Fruit fly (Drosophila melanogaster) whole organism, larva: ENCODE results near the gene CG14075.

Experiments
- noc ChIP-seq: fragments of 200-800 bp; sonication (Bioruptor generic); optimal IDR thresholded peaks from 3 replicates; lab custom pipeline; 2019; ENCODE audit warnings: missing biosample characterization, mild to moderate bottlenecking, missing genetic modification characterization, moderate library complexity

Gene CG14075

DNA sequence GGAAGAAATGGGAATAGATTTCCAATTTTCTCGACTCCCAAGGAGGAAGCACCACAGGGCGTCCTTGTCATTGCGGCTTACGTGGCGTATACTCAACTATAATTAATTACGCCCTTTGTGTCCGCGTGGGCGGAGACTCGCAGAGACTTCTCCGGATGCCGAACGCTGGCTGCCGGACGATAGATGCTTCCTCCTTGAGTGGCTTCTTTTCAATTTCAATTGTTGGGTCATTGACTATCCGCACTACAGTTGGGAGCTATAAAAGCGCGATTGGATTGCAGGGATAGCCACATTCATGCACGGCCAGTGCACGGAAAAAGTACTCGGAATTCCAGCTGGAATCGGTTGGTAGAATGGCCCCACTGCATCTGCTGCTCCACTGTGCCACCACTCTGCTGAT lies at the start of gene CG14075:
TSS of gene CG14075 (plus strand) at position 301 of the 400 bp plus-strand sequence.
- no peak for TF ChIP-seq noc (tag; lab: Kevin White, UChicago)

DNA sequence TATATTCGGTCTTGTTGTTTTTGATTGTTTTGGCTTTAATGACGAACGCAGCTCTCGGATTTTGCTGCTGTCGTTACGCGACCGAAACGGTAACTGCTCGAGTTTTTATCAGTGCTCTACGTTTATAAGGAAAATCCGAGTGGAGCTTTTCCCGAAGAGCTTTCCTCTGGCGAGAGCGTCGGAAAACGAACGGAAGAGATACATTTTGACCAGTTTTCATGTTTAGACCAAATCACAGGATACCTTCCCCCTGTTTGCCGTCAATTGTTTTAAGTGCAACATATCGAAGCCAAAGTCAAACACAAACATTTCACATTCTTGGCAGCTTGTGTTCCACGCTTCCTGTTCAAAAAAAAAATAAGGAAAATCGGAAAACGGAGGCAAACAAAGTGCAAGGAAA lies 38.8 kb upstream of the CG14075 start, which contains the start of gene CG32204:
TSS of gene CG32204 (minus strand) at position 101 of the 400 bp plus-strand sequence.
- TF ChIP-seq noc (tag; lab: Kevin White, UChicago) = no peak

DNA sequence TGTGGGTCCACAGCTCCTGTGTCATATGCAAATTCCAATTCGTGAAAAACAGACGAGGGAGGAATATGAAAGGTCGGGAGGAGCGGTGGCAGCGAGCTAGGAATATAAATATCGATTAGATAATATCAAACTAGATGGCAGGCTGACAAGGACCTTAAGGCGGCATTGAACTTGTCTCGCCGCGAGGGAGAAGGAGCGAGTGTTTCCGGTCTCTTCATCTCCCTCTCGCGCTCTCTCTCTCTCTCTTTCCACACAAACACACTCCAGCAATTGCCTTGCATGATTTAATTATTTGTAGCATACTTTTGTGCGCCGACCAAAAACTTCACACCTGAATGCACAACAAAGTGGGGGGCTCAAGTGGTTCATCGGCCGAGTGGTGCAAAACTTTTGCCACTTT lies 37.8 kb upstream of the CG14075 start:
- TF ChIP-seq noc (tag; lab: Kevin White, UChicago) = no peak

DNA sequence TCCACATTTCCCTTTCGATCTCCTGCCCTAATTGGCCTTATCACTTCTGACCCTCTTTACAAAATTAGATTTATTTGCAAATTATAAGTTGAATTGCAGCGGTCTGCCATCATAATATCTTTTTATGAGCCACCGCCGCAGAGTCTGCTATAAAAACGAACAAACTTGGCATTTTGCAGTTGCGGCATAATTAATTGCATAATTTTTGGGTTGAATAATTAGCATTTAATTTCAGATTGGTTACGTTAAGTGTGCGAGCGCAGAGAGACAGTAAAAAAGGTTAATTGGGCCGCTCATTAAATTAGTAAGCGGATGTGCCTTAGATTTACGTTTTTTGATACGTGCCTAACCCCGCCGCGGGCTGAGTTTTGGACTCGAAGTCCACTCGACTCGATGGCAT lies 35.6 kb upstream of the CG14075 start:
- TF ChIP-seq noc (tag; lab: Kevin White, UChicago) = no peak

DNA sequence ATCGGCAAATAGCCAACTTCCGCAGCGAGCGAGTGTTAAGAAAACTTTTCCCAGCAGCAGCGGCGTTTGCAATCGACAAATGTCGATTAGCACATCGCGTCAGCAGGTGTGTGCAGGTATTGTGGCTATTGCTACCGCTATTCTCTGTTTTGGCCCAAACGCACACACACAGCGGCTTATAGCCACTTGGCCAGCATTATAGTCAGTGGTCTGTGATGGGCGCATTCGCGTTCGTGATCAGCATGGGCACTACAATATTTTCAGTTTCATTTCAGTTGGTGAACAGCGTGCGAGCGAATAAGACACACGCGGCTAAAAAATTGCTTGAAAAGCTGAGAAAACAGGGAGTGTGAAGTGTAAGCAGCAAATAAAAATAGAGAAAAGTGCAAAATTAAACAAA lies 34.4 kb upstream of the CG14075 start, which contains the start of gene CG6836:
TSS of gene CG6836 (plus strand) at position 271 of the 400 bp plus-strand sequence.
- no peak for TF ChIP-seq noc (tag; lab: Kevin White, UChicago)

DNA sequence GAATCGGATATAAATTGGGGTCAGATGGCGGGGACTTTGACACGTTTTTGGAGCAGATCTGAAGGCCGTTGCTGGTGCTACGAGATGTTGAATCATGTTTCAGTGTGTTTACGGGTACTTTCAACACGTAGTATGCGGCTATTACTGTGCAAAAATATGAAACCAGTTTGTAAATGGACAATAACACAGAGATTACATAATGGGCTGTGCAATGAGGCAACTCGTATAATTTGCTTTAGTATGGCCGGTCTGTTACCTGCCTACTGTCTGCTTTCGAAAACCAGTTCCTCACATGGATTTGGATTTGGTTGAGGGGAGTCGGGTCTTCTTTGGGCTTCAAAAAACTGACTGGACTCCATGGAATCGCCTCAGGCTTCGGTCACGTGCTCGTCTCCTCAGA lies 32.4 kb upstream of the CG14075 start:
- TF ChIP-seq noc (tag; lab: Kevin White, UChicago) = no peak

DNA sequence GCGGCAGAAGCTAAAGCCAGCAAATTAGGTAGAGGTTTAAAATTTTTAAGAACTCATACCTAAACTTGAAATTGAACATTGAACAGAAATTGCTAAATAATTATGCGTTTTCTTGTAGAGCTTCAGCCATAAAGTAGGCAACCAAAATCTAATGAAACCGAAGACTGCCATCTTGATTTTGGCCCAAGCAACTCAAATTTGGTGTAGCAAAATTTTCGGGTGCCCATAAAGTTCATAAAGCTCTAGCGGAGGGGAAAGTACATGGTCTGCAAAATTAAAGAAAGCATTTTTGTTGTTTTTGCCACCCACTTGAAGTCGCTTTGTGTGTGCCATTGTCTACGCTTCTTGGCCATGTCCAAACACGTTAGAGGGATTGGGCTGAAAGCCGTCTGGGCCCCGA lies 27.7 kb upstream of the CG14075 start:
- no peak for TF ChIP-seq noc (tag; lab: Kevin White, UChicago)

DNA sequence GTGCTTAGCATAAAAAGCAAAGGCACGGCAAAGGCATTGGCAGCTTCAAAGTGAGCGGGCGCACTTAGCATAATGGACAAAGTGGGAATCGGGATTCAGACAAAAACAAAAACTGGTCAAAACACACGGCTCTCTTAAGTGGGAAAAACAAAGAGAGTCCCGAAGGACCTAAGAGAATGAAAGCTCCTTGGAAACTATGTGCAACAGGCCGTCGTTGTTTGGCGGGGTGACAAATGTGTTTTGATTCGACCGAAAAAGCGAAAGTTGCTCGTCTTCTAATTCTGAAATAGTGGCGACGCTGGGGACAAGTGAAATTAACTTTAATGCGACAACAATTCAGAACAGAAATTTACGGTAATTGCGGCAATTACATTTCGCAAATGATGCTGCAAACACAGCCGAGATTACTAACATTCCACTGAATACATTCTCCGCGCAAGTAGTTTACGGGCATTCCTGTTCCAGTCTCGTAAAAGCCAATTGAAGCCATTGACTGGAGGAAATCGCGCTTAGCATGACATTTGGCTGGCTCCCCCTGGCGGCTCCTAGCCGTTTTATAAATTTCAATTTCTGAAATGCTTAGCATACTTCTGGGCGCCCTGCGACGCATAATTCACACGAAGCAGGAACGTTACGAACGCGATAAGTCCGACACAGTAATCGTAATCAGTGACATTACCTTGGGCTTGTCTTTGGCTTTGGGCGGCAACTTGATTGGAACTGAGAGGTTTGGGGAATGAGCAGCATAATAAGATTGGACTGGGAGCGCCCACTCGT lies 16.4 kb upstream of the CG14075 start:
- no peak for TF ChIP-seq noc (tag; lab: Kevin White, UChicago)

DNA sequence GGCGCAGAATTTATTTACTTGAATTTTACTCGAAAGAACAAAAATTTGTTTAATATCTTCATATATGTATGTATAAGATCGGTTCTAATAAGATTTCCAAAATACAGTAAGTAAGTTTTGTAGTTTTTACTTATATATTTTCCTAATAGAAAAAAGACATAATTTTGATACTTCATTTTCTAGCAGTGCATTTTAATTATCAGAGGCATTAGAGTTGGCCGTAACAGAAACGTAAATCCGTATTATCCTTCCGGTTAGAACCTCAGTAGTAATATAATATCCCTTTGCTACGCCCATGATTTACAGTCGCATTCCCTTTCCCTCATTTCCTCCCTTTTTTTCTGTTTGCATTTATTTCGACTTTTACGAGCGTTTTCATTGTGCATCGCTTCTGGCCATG lies 8.0 kb upstream of the CG14075 start:
- no peak for TF ChIP-seq noc (tag; lab: Kevin White, UChicago)

DNA sequence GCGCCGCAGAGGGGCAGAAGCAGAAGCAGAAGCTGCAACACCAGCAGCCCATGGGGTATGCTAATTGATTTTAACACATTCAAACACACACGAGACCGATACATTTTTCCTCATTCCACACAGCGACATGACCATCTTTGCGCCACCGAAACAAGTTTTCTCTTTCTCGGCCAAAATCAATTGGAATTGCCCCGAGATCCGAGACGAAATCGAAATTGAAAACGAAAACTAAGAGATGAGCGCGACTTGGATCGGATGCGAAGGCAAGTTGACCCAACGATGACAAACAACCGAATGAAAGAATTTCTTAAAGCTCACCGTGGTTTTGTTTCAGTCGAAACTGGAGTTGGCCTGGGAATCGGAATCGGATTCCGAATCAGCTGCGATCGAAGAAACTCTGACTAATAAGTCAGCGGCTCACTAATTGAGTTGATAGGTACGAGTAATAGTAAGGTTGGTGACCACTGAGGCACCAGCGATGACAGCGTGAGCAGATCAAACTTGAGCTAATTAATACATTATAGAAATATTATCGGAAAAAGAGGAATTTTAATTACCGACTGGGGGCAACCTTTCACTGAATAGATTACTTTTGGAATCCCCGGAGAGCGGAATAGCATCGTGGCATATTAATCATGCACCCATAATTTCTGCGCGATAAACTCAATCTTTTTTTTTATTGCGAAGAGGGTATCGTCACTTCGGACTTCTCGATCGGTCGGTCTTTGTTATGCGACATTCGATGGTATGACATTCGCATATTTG lies 3.5 kb downstream of the CG14075 start, which contains the start of gene CG11619:
TSS of gene CG11619 (minus strand) at position 269 of the 765 bp plus-strand sequence.
- peak; percentile 38 for TF ChIP-seq noc (tag; lab: Kevin White, UChicago)

DNA sequence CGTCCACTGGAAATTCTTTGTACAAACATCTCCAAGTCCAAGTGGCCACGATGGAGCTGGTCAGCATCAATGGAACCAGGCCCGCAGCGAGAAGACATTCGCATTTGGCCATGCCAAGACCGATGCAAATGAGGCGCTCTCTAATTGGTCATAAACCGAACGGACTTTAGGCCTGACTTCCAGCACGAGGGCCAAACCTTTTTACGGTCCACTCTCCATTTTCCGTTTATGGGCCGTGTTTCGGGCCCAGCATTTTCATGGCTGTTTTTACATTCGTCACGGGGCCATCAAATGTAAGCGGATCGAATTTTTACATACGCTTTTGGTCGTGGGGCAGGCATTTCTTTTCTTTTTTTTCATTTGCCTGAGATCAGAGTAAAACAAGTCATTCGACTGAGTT lies 4.8 kb downstream of the CG14075 start, which contains the start of gene CG34256:
TSS of gene CG34256 (minus strand) at position 205 of the 400 bp plus-strand sequence.
- no peak for TF ChIP-seq noc (tag; lab: Kevin White, UChicago)

DNA sequence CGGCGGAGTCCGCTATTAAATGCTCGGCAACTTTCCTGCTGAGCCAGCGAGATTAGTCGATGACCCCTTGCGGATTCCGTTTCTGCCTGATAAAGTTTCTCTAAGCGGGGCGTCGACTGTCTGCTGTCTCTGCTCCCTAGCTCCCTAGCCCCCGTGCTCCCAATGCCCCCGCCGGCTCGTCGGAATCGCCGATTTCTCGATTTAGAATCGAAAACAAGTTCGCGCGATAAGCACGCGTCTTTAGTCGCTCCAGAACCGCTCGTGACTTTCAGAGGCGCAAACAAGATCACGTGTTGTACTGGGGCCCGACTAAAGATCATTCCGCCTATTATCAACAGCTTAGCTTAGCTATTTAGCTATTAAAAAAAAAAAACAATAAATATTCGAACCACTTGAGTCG lies 8.1 kb downstream of the CG14075 start:
- peak; percentile 64 for TF ChIP-seq noc (tag; lab: Kevin White, UChicago)

DNA sequence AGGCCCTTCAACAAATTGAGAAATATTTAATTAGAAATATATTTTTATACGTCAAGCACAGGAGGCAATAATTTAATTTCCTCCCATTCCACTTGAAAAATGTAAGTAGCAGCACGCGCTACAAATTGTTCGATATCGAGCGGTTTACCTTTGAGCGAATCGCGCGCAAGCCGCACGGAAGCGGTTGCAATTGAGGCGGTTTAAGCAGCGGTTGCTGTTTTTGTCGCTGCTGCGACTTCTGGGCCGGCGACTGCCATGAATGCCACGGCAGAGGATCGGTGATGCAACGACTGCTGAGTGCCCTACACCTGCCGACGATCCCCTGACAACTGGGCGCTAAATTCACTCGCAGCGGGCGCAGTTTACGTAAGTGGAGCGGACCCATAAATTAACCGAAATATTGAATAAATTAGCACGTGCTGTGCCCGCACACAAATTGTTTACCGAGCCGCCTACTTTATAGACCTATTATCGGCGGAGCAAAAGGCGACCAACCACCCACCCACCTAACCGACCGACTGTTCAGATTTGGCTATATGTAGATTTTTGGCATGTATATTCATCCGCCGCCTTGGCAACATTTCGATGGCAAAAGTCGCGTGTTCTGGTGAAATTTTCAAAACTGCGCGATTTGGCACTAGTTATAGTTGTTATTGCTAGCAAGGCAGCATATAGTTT lies 9.0 kb downstream of the CG14075 start:
- TF ChIP-seq noc (tag; lab: Kevin White, UChicago) = no peak

DNA sequence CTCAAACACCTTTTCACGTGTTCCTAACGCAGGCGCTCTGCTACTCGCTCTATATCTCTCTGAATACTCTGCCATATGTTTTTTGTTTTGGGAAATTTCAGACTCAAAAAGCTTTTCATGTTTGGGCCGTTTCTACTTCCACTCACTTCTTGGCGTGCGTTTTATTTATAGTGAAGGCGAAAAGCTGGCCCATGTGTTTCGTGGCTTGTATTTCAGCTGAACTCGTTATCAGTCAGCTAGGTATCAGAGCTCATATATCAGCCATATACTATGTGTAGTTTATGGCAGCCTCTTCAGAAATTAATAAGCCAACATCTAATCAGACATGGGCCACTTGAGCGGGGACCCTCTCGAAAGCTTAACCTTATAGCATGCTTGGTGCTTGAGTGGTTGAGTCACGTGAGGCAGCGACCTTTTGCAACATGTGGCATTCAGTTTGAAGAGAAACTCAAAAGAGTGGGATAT lies 9.8 kb downstream of the CG14075 start:
- TF ChIP-seq noc (tag; lab: Kevin White, UChicago) = peak; percentile 91

DNA sequence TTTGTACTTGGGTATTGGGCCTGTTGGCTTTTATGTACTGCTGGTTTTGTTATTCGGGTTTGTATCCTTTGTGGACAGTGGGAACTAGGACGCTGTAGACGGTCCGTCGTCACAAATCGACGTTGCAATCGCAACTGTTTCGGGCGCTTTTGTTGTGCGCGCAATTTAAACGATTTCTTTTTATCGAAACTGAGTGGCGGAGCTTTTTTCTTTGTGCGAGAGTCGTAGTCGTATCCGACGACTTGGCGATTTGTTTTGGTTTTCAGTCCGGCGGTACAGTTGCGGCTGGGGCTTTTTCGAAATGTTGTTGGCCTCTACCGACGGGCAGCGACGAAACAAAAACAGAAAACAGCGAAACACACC lies 10.9 kb downstream of the CG14075 start:
- no peak for TF ChIP-seq noc (tag; lab: Kevin White, UChicago)
